Worm (Caenorhabditis elegans) whole organism, late embryonic: ENCODE data around the gene hhat-2.

Experiments used
- K02D7.2 ChIP-seq: sonication (generic microtip); optimal IDR thresholded peaks from 2 replicates; lab custom pipeline; 2017; ENCODE audit warnings: mild to moderate bottlenecking, missing genetic modification characterization, missing compliant biosample characterization
- T23F11.4 ChIP-seq: fragments of 200-800 bp; sonication (Bioruptor generic); optimal IDR thresholded peaks from 2 replicates; lab custom pipeline; 2018; ENCODE audit warnings: mild to moderate bottlenecking, missing genetic modification characterization, missing compliant biosample characterization
- ceh-24 ChIP-seq: sonication (generic microtip); optimal IDR thresholded peaks from 2 replicates; lab custom pipeline; 2016; ENCODE audit warnings: mild to moderate bottlenecking, missing genetic modification characterization, missing compliant biosample characterization
- ceh-48 ChIP-seq: sonication (generic microtip); optimal IDR thresholded peaks from 2 replicates; lab custom pipeline; 2016; ENCODE audit warnings: missing genetic modification characterization, inconsistent platforms, missing compliant biosample characterization
- ceh-9 ChIP-seq: sonication (generic microtip); optimal IDR thresholded peaks from 2 replicates; lab custom pipeline; 2016; ENCODE audit warnings: mild to moderate bottlenecking, missing genetic modification characterization, inconsistent platforms, missing compliant biosample characterization
- elt-2 ChIP-seq: sonication (generic microtip); optimal IDR thresholded peaks from 2 replicates; lab custom pipeline; 2016; ENCODE audit warnings: missing genetic modification reagents, missing genetic modification characterization, missing compliant biosample characterization
- gmeb-2 ChIP-seq: sonication (generic microtip); optimal IDR thresholded peaks from 2 replicates; lab custom pipeline; 2016; ENCODE audit warnings: missing genetic modification characterization, inconsistent platforms, missing compliant biosample characterization
- lin-11 ChIP-seq: fragments of 200-800 bp; sonication (Bioruptor generic); optimal IDR thresholded peaks from 2 replicates; lab custom pipeline; 2018; ENCODE audit warnings: mild to moderate bottlenecking, missing genetic modification characterization, missing compliant biosample characterization
- nhr-232 ChIP-seq: sonication (generic microtip); optimal IDR thresholded peaks from 2 replicates; lab custom pipeline; 2016; ENCODE audit warnings: missing genetic modification characterization, missing compliant biosample characterization
- pat-9 ChIP-seq: fragments of 200-800 bp; sonication (Bioruptor generic); optimal IDR thresholded peaks from 2 replicates; lab custom pipeline; 2018; ENCODE audit warnings: mild to moderate bottlenecking, missing genetic modification characterization, moderate library complexity, missing compliant biosample characterization
- pha-4 ChIP-seq: fragments of 150-350 bp; optimal IDR thresholded peaks from 2 replicates; lab custom pipeline; 2018; ENCODE audit warnings: missing biosample characterization, missing genetic modification reagents, missing genetic modification characterization
- tbx-2 ChIP-seq: sonication (generic microtip); optimal IDR thresholded peaks from 2 replicates; lab custom pipeline; 2016; ENCODE audit warnings: missing genetic modification characterization, missing compliant biosample characterization
- ztf-16 ChIP-seq: sonication (generic microtip); optimal IDR thresholded peaks from 2 replicates; lab custom pipeline; 2017; ENCODE audit warnings: missing genetic modification characterization, missing compliant biosample characterization

ce11 chrIV:14786374-14787136, 42.4 kb downstream of the hhat-2 start, which contains the start of gene melo-1:
- TF ChIP-seq ceh-9 (tag; lab: Kevin White, UChicago) (no peak), ceh-24 (tag; lab: Kevin White, UChicago) (no peak), K02D7.2 (tag; lab: Kevin White, UChicago) (no peak), elt-2 (tag; lab: Kevin White, UChicago) (no peak), pha-4 (tag; lab: Kevin White, UChicago) (no peak), lin-11 (tag; lab: Kevin White, UChicago) (no peak), nhr-232 (no peak), ceh-48 (tag; lab: Kevin White, UChicago) (no peak), gmeb-2 (tag; lab: Kevin White, UChicago) (no peak), T23F11.4 (no peak), ztf-16 (tag; lab: Kevin White, UChicago) (no peak), pat-9 (no peak), tbx-2 (tag; lab: Kevin White, UChicago) (no peak)
